Worm (Caenorhabditis elegans) whole organism, L4 larva: ENCODE data around the gene Y38F1A.8.

Source experiments
- F37D6.2 ChIP-seq: sonication (generic microtip); optimal IDR thresholded peaks from 2 replicates; lab custom pipeline; 2016; ENCODE audit warnings: mild to moderate bottlenecking, missing genetic modification characterization, missing compliant biosample characterization
- T26A8.4 ChIP-seq: fragments of 200-800 bp; sonication (Bioruptor generic); IDR thresholded peaks from 2 replicates; pipeline ENCODE4 v1.3.6; 2022; ENCODE audit warnings: missing genetic modification characterization, missing compliant biosample characterization
- ZK546.5 ChIP-seq, 2 experiments: sonication (generic microtip); optimal IDR thresholded peaks; 2 replicates each; lab custom pipeline; 2017; ENCODE audit warnings: missing biosample characterization in 2 of 2, missing genetic modification characterization in 2 of 2
- aly-2 ChIP-seq: sonication (generic microtip); optimal IDR thresholded peaks from 2 replicates; lab custom pipeline; 2018; ENCODE audit warnings: missing biosample characterization, missing genetic modification characterization
- ceh-82 ChIP-seq: sonication (generic microtip); optimal IDR thresholded peaks from 2 replicates; lab custom pipeline; 2017; ENCODE audit warnings: missing biosample characterization, missing genetic modification characterization
- ces-1 ChIP-seq: fragments of 150-350 bp; sonication (generic microtip); optimal IDR thresholded peaks from 4 replicates; lab custom pipeline; 2014; ENCODE audit warnings: missing biosample characterization, missing genetic modification reagents, missing genetic modification characterization
- dmd-6 ChIP-seq: fragments of 200-800 bp; sonication (Bioruptor generic); IDR thresholded peaks from 2 replicates; pipeline ENCODE4 v1.3.6; 2022; ENCODE audit warnings: missing genetic modification reagents, missing genetic modification characterization, missing compliant biosample characterization
- lin-13 ChIP-seq: fragments of 150-350 bp; optimal IDR thresholded peaks from 2 replicates; lab custom pipeline; 2014; ENCODE audit warnings: missing biosample characterization, missing genetic modification reagents, missing genetic modification characterization
- lin-38 ChIP-seq: fragments of 200-800 bp; sonication (Bioruptor generic); IDR thresholded peaks from 2 replicates; pipeline ENCODE4 v1.3.6; 2022; ENCODE audit warnings: missing genetic modification reagents, missing genetic modification characterization, missing compliant biosample characterization
- nhr-76 ChIP-seq: fragments of 150-350 bp; optimal IDR thresholded peaks from 2 replicates; lab custom pipeline; 2014; ENCODE audit warnings: missing biosample characterization, missing genetic modification characterization
- snpc-4 ChIP-seq: fragments of 150-350 bp; optimal IDR thresholded peaks from 2 replicates; lab custom pipeline; 2014; ENCODE audit warnings: missing biosample characterization, missing genetic modification characterization
- unc-39 ChIP-seq: sonication (generic microtip); optimal IDR thresholded peaks from 2 replicates; lab custom pipeline; 2017; ENCODE audit warnings: missing biosample characterization, missing genetic modification characterization
- ztf-11 ChIP-seq: fragments of 150-350 bp; optimal IDR thresholded peaks from 2 replicates; lab custom pipeline; 2014; ENCODE audit warnings: missing biosample characterization, missing genetic modification characterization

DNA sequence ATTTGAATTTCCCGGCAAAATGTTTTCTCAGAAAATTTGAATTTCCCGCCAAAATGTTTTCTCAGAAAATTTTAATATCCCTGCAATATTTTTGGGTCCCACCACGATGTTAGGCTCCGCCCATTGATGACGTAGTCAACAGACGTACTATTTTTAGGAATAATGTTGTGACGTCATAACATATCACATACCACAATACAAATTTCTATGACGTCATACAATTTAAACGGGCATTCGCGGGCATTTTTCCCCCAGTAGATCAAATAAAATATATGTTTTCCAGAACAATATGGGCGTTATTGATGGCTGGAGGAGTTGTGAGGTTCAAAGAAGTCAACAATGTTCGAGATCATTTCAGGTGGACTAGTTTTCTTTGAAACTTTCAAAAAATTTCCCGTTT, 34.4 kb downstream of the Y38F1A.8 start:
- TF ChIP-seq ces-1 (GFP tag; lab: Kevin White, UChicago) (no peak), T26A8.4 (GFP tag; lab: Robert Waterston, UW) (no peak), ZK546.5 (tag; optimal IDR thresholded peaks at IDR 0.05; lab: Kevin White, UChicago) (no peak), F37D6.2 (no peak), dmd-6 (no peak), snpc-4 (tag; lab: Kevin White, UChicago) (no peak), ztf-11 (no peak), lin-13 (GFP tag; lab: Kevin White, UChicago) (no peak), lin-38 (GFP tag; lab: Robert Waterston, UW) (no peak), unc-39 (tag; lab: Kevin White, UChicago) (no peak), nhr-76 (tag; lab: Kevin White, UChicago) (no peak), ceh-82 (tag; lab: Kevin White, UChicago) (no peak), aly-2 (no peak)
